Fruit fly (Drosophila melanogaster) whole organism, adult: ENCODE data around the gene Itgbn.

Experiments
- CG14711 ChIP-seq: fragments of 200-800 bp; sonication (Bioruptor generic); optimal IDR thresholded peaks from 2 replicates; lab custom pipeline; 2018; ENCODE audit warnings: missing biosample characterization, mild to moderate bottlenecking, missing genetic modification characterization, moderate library complexity
- CG1620 ChIP-seq: fragments of 200-800 bp; sonication (Bioruptor generic); optimal IDR thresholded peaks from 2 replicates; lab custom pipeline; 2016; ENCODE audit warnings: missing biosample characterization, missing genetic modification characterization
- CG33017 ChIP-seq: fragments of 200-800 bp; sonication (Bioruptor generic); optimal IDR thresholded peaks from 2 replicates; lab custom pipeline; 2018; ENCODE audit warnings: missing biosample characterization, mild to moderate bottlenecking, missing genetic modification characterization, moderate library complexity
- CG7101 ChIP-seq: fragments of 200-800 bp; sonication (Bioruptor generic); optimal IDR thresholded peaks from 2 replicates; lab custom pipeline; 2018; ENCODE audit warnings: missing biosample characterization, mild to moderate bottlenecking, missing genetic modification characterization, moderate library complexity
- Clk ChIP-seq: fragments of 200-800 bp; sonication (Bioruptor generic); optimal IDR thresholded peaks from 2 replicates; lab custom pipeline; 2017; ENCODE audit warnings: missing biosample characterization, missing genetic modification characterization
- Crg-1 ChIP-seq: fragments of 200-800 bp; sonication (Bioruptor generic); optimal IDR thresholded peaks from 2 replicates; lab custom pipeline; 2016; ENCODE audit warnings: missing biosample characterization, missing genetic modification characterization
- bab1 ChIP-seq: fragments of 200-800 bp; sonication (Bioruptor generic); optimal IDR thresholded peaks from 3 replicates; lab custom pipeline; 2019; ENCODE audit warnings: missing biosample characterization, mild to moderate bottlenecking, missing genetic modification characterization, moderate library complexity
- kay ChIP-seq: fragments of 200-800 bp; sonication (Bioruptor generic); peaks from one replicate; lab custom pipeline; 2016; ENCODE audit warnings: missing biosample characterization, missing genetic modification characterization, borderline replicate concordance
- ovo ChIP-seq: fragments of 200-800 bp; sonication (Bioruptor generic); optimal IDR thresholded peaks from 2 replicates; lab custom pipeline; 2016; ENCODE audit warnings: missing biosample characterization, missing genetic modification characterization
- tj ChIP-seq: fragments of 200-800 bp; sonication (Bioruptor generic); optimal IDR thresholded peaks from 3 replicates; lab custom pipeline; 2017; ENCODE audit warnings: missing biosample characterization, mild to moderate bottlenecking, missing genetic modification characterization, moderate library complexity
- toe ChIP-seq: fragments of 200-800 bp; sonication (Bioruptor generic); optimal IDR thresholded peaks from 2 replicates; lab custom pipeline; 2016; ENCODE audit warnings: missing biosample characterization, missing genetic modification characterization

DNA sequence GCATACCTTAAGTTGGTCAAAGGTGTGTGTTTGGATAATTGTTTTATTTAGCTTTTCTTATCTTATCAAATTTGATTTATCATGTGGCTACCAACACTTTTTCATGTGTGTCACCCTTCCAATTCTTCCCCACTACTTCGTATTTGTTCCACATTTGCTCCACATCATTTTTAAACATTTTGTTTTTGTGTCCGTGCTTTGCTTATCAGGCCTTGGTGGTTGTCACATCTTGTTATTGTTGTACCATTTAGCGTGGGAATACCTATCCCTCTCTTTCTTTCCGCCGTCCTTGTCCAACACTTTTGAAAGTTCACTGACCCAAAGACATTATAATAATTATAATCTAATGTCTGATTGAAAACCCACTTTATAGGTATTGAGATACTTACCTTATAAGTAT is 790 bp downstream of the Itgbn start:
- no peak for TF ChIP-seq Crg-1 (GFP tag; lab: Kevin White, UChicago)
- TF ChIP-seq Clk (GFP tag; lab: Kevin White, UChicago), result no peak
- no peak for TF ChIP-seq CG14711 (tag; lab: Kevin White, UChicago)
- no peak for TF ChIP-seq CG33017 (tag; lab: Kevin White, UChicago)
- no peak for TF ChIP-seq CG1620
- no peak for TF ChIP-seq toe (GFP tag; lab: Kevin White, UChicago)
- no peak for TF ChIP-seq CG7101 (tag; lab: Kevin White, UChicago)
- no peak for TF ChIP-seq bab1
- no peak for TF ChIP-seq ovo (GFP tag; lab: Kevin White, UChicago)
- TF ChIP-seq tj (GFP tag; lab: Kevin White, UChicago), result no peak
- TF ChIP-seq kay (GFP tag; lab: Kevin White, UChicago), result peak; percentile 62
